Worm (Caenorhabditis elegans): ENCODE results near the gene F11C1.10.

The F11C1.10 gene

DNA sequence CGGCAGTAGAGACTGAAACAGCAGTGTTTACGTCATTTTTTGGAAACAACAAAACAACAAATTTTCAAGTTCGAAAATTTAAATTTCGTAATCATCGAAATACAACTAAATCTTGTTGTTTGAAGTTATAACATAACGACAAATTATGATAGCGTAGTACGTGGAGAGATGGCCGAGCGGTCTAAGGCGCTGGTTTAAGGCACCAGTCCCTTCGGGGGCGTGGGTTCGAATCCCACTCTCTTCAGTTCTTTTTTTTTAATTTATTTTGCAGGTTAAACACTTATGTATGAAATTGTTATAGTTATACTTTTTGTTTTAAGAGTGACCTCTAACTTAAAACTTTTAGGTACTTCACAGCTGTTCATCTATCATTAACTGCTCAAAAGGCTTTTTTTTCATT lies 34.6 kb upstream of the F11C1.10 start:
- no peak for TF ChIP-seq B0310.2 (tag; optimal IDR thresholded peaks at IDR 0.05)
- no peak for TF ChIP-seq ets-7 (tag; optimal IDR thresholded peaks at IDR 0.05)
- no peak for TF ChIP-seq tbx-11 (GFP tag; IDR thresholded peaks at IDR 0.05)
- TF ChIP-seq scrt-1 (GFP tag; IDR thresholded peaks at IDR 0.05), result no peak
- TF ChIP-seq hnd-1 (tag; optimal IDR thresholded peaks at IDR 0.05), result no peak
- no peak for TF ChIP-seq hmbx-1 (tag; optimal IDR thresholded peaks at IDR 0.05)
- no peak for TF ChIP-seq pes-1 (GFP tag; IDR thresholded peaks at IDR 0.05)
- no peak for TF ChIP-seq hmg-4 (GFP tag; optimal IDR thresholded peaks at IDR 0.05)
- no peak for TF ChIP-seq ceh-36 (tag; optimal IDR thresholded peaks at IDR 0.05)
- no peak for TF ChIP-seq tra-4 (tag; optimal IDR thresholded peaks at IDR 0.05)
- no peak for TF ChIP-seq flt-1 (GFP tag; IDR thresholded peaks at IDR 0.05)
- no peak for TF ChIP-seq aly-1 (tag; optimal IDR thresholded peaks at IDR 0.05)
- TF ChIP-seq ama-1 (optimal IDR thresholded peaks at IDR 0.05), result no peak
- TF ChIP-seq tbx-37 (GFP tag; conservative IDR thresholded peaks at IDR 0.05), result no peak

DNA sequence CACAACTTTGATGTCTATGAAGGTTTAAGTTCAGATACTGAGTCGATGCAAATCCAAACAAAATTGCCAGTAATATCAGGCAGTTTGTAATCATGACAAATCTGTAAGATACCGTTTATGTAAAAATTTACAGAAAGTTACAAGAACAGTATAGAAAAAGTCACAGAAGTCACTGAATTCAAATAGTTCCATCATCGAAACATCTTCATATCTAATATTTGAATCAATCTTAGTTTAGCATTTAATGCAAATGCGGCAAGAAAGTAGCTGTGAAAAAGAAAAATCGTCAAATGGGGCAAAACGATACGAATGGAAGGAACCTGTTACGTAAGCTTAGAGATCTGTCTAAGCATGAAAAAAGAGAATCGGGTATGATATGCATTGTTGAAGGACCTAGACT lies 33.7 kb upstream of the F11C1.10 start, which contains the start of gene gmap-2:
Gene gmap-2 (minus strand): TSS at position 101 of the 400 bp plus-strand sequence.
- no peak for TF ChIP-seq ets-7 (tag; optimal IDR thresholded peaks at IDR 0.05)
- no peak for TF ChIP-seq ceh-36 (tag; optimal IDR thresholded peaks at IDR 0.05)
- TF ChIP-seq flt-1 (GFP tag; IDR thresholded peaks at IDR 0.05), result no peak
- TF ChIP-seq ceh-13 (GFP tag; optimal IDR thresholded peaks at IDR 0.05), result no peak
- TF ChIP-seq B0310.2 (tag; optimal IDR thresholded peaks at IDR 0.05), result no peak
- no peak for TF ChIP-seq scrt-1 (GFP tag; IDR thresholded peaks at IDR 0.05)
- TF ChIP-seq hmg-4 (GFP tag; optimal IDR thresholded peaks at IDR 0.05), result no peak
- TF ChIP-seq tbx-37 (GFP tag; conservative IDR thresholded peaks at IDR 0.05), result no peak
- TF ChIP-seq pes-1 (GFP tag; IDR thresholded peaks at IDR 0.05), result no peak
- TF ChIP-seq tra-4 (tag; optimal IDR thresholded peaks at IDR 0.05), result no peak
- no peak for TF ChIP-seq ama-1 (optimal IDR thresholded peaks at IDR 0.05)
- no peak for TF ChIP-seq sea-1 (GFP tag; conservative IDR thresholded peaks at IDR 0.05)
- TF ChIP-seq hnd-1 (tag; optimal IDR thresholded peaks at IDR 0.05), result no peak
- TF ChIP-seq aly-1 (tag; optimal IDR thresholded peaks at IDR 0.05), result no peak

DNA sequence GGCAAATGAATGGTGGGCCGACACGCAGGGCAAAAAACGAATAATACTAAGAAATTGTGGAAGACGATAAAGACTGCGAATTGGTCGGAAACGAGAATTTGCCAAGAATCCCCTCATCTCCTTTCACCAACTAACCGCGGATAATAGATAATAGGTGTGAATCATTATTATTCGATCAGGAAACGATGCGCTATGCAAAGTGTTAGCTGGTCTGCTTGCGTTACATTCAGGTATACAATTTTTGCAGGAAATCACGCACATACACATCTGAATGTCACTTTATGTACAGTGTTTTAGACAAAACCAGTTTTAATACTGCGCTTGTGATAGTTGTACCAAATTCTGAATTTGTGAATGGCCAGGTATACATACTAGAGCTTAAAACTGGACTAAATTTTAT lies 32.2 kb upstream of the F11C1.10 start:
- TF ChIP-seq F13C5.2 (tag; optimal IDR thresholded peaks at IDR 0.05) (no peak), sea-1 (GFP tag; conservative IDR thresholded peaks at IDR 0.05) (no peak), aly-1 (tag; optimal IDR thresholded peaks at IDR 0.05) (no peak), pes-1 (GFP tag; IDR thresholded peaks at IDR 0.05) (no peak), tra-4 (tag; optimal IDR thresholded peaks at IDR 0.05) (no peak), hmbx-1 (tag; optimal IDR thresholded peaks at IDR 0.05) (no peak), B0310.2 (tag; optimal IDR thresholded peaks at IDR 0.05) (no peak), flt-1 (GFP tag; IDR thresholded peaks at IDR 0.05) (no peak), ceh-36 (tag; optimal IDR thresholded peaks at IDR 0.05) (no peak), tbx-37 (GFP tag; conservative IDR thresholded peaks at IDR 0.05) (no peak), ceh-13 (GFP tag; optimal IDR thresholded peaks at IDR 0.05) (no peak), tbx-11 (GFP tag; IDR thresholded peaks at IDR 0.05) (no peak), ets-7 (tag; optimal IDR thresholded peaks at IDR 0.05) (no peak), ama-1 (optimal IDR thresholded peaks at IDR 0.05) (no peak)

DNA sequence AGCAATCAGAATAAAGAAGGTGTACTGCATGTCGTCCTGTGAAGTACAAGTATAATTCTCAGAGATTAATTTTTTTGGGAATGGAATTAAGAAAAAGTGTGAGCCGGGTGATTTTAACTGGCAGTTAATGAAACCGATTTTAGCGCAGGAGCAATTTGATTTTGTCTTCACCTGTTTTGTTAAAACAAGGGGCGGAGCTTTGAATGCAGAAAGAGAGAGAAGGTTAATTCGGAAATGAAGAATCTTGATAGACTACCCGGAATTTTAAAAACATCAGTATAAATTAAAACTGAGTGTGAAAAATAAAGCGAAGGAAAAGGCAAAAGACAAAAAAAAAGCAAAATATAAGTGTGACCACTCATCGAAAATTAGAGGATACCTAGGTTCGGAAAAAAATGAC lies 30.3 kb upstream of the F11C1.10 start, which contains the start of gene C05E7.3:
Gene C05E7.3 (minus strand): TSS at position 101 of the 400 bp plus-strand sequence.
- TF ChIP-seq tbx-37 (GFP tag; conservative IDR thresholded peaks at IDR 0.05), result no peak
- TF ChIP-seq scrt-1 (GFP tag; IDR thresholded peaks at IDR 0.05), result no peak
- no peak for TF ChIP-seq ama-1 (optimal IDR thresholded peaks at IDR 0.05)
- TF ChIP-seq ceh-13 (GFP tag; optimal IDR thresholded peaks at IDR 0.05), result no peak
- no peak for TF ChIP-seq sea-1 (GFP tag; conservative IDR thresholded peaks at IDR 0.05)
- TF ChIP-seq ceh-36 (tag; optimal IDR thresholded peaks at IDR 0.05), result no peak
- no peak for TF ChIP-seq hmbx-1 (tag; optimal IDR thresholded peaks at IDR 0.05)
- no peak for TF ChIP-seq hnd-1 (tag; optimal IDR thresholded peaks at IDR 0.05)
- TF ChIP-seq F13C5.2 (tag; optimal IDR thresholded peaks at IDR 0.05), result no peak
- TF ChIP-seq tbx-11 (GFP tag; IDR thresholded peaks at IDR 0.05), result no peak

DNA sequence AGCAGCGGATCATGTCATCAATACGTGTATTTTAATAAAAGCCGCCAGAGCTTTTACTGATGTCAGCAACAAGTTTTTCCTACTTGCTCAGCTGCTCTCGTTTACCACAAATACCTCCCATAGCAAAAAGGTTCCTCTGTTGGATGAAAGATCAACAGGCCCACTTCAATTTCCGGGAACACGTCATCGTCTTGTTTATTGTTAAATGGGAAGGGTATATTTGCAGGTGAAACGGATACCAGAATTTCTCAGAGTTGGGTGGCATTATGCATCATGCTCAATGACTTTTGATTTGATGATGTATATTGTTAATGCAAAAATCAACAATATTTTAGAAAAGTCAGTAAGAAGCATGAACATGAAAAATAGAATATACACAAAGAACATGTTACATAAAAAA lies 25.7 kb upstream of the F11C1.10 start:
- no peak for TF ChIP-seq scrt-1 (GFP tag; IDR thresholded peaks at IDR 0.05)
- TF ChIP-seq flt-1 (GFP tag; IDR thresholded peaks at IDR 0.05), result no peak
- no peak for TF ChIP-seq hmbx-1 (tag; optimal IDR thresholded peaks at IDR 0.05)
- no peak for TF ChIP-seq hmg-4 (GFP tag; optimal IDR thresholded peaks at IDR 0.05)
- no peak for TF ChIP-seq ceh-13 (GFP tag; optimal IDR thresholded peaks at IDR 0.05)
- TF ChIP-seq ets-7 (tag; optimal IDR thresholded peaks at IDR 0.05), result no peak
- no peak for TF ChIP-seq aly-1 (tag; optimal IDR thresholded peaks at IDR 0.05)
- no peak for TF ChIP-seq tra-4 (tag; optimal IDR thresholded peaks at IDR 0.05)
- TF ChIP-seq sea-1 (GFP tag; conservative IDR thresholded peaks at IDR 0.05), result no peak
- no peak for TF ChIP-seq B0310.2 (tag; optimal IDR thresholded peaks at IDR 0.05)
- TF ChIP-seq ama-1 (optimal IDR thresholded peaks at IDR 0.05), result no peak
- no peak for TF ChIP-seq pes-1 (GFP tag; IDR thresholded peaks at IDR 0.05)
- TF ChIP-seq hnd-1 (tag; optimal IDR thresholded peaks at IDR 0.05), result no peak
- TF ChIP-seq ceh-36 (tag; optimal IDR thresholded peaks at IDR 0.05), result no peak

DNA sequence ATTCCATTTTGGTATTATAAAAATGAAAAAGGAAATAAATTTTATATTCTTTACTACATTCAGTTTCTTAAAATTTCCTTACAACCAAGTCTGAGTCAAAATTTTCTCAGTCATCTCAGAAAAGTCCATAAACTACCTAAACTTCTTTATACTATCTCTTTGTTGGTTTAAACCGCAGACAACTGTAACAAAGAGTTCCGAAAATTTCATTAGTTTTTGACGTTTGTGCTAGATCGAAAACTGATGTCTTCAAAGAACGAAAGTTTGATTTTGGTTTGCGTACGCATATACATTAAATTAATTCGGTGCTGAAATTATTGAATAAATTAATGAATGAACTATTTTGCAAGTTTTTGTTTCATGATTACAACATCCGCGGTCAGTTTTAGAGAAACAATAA lies 18.0 kb upstream of the F11C1.10 start:
- TF ChIP-seq ama-1 (optimal IDR thresholded peaks at IDR 0.05), result no peak
- TF ChIP-seq tbx-37 (GFP tag; conservative IDR thresholded peaks at IDR 0.05), result no peak
- no peak for TF ChIP-seq scrt-1 (GFP tag; IDR thresholded peaks at IDR 0.05)
- TF ChIP-seq tra-4 (tag; optimal IDR thresholded peaks at IDR 0.05), result no peak
- TF ChIP-seq aly-1 (tag; optimal IDR thresholded peaks at IDR 0.05), result no peak

DNA sequence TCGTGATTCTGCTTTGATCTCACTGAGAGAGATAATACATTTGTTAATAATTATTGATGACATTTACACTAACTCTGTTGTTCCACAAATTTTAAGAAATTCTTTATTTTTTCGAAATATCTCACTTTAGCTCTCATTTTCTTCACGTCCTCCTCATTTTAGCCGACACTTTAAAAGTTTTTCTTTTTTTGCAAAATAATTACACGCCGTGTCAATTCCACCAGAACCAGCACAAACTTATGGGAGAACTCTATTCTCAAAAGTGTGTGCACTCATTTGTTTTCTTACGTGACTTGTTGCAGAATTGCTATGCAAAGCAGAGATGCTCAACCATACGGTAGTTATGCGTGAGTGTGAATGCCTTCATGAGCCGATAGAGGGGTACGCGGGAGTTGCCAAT lies 11.7 kb upstream of the F11C1.10 start, which contains the start of gene frpr-2:
Gene frpr-2 (plus strand): TSS at position 301 of the 400 bp plus-strand sequence.
- TF ChIP-seq tbx-37 (GFP tag; conservative IDR thresholded peaks at IDR 0.05) (no peak), pes-1 (GFP tag; IDR thresholded peaks at IDR 0.05) (no peak), ama-1 (optimal IDR thresholded peaks at IDR 0.05) (no peak), B0310.2 (tag; optimal IDR thresholded peaks at IDR 0.05) (no peak), aly-1 (tag; optimal IDR thresholded peaks at IDR 0.05) (no peak), hmbx-1 (tag; optimal IDR thresholded peaks at IDR 0.05) (no peak), ets-7 (tag; optimal IDR thresholded peaks at IDR 0.05) (no peak), hmg-4 (GFP tag; optimal IDR thresholded peaks at IDR 0.05) (no peak), tbx-11 (GFP tag; IDR thresholded peaks at IDR 0.05) (no peak), ceh-13 (GFP tag; optimal IDR thresholded peaks at IDR 0.05) (no peak), scrt-1 (GFP tag; IDR thresholded peaks at IDR 0.05) (no peak), hnd-1 (tag; optimal IDR thresholded peaks at IDR 0.05) (no peak), F13C5.2 (tag; optimal IDR thresholded peaks at IDR 0.05) (no peak)
